Worm (Caenorhabditis elegans) whole organism, L1 larva: Measurements from ENCODE around the gene uncp-18.
A peak's percentile ranks its signal among the peaks of the same experiment; 100 is the strongest.

Source experiments
- C34B4.2 ChIP-seq: sonication (generic microtip); optimal IDR thresholded peaks from 2 replicates; lab custom pipeline; 2017; ENCODE audit warnings: mild to moderate bottlenecking, missing genetic modification characterization, missing compliant biosample characterization
- Y116A8C.19 ChIP-seq: sonication (generic microtip); optimal IDR thresholded peaks from 2 replicates; lab custom pipeline; 2016; ENCODE audit warnings: missing compliant biosample characterization, missing genetic modification characterization, borderline replicate concordance
- alr-1 ChIP-seq: fragments of 200-800 bp; sonication (Bioruptor generic); optimal IDR thresholded peaks from 2 replicates; lab custom pipeline; 2018; ENCODE audit warnings: borderline replicate concordance, mild to moderate bottlenecking, missing genetic modification characterization, missing compliant biosample characterization
- blmp-1 ChIP-seq: fragments of 150-350 bp; optimal IDR thresholded peaks from 2 replicates; lab custom pipeline; 2014; ENCODE audit warnings: missing biosample characterization, missing genetic modification characterization
- ceh-88 ChIP-seq: fragments of 200-800 bp; sonication (Bioruptor generic); IDR thresholded peaks from 2 replicates; pipeline ENCODE4 v1.3.6; 2022; ENCODE audit warnings: missing genetic modification characterization, missing compliant biosample characterization
- ceh-90 ChIP-seq: sonication (generic microtip); optimal IDR thresholded peaks from 2 replicates; lab custom pipeline; 2016; ENCODE audit warnings: missing genetic modification characterization, missing compliant biosample characterization
- ces-1 ChIP-seq: fragments of 150-350 bp; optimal IDR thresholded peaks from 2 replicates; lab custom pipeline; 2014; ENCODE audit warnings: missing biosample characterization, missing genetic modification reagents, missing genetic modification characterization
- dpl-1 ChIP-seq, 3 experiments: fragments of 150-350 bp in 2 of 3; sonication (generic microtip) in 1 of 3; optimal IDR thresholded peaks; 2 replicates each; lab custom pipeline; 2014 to 2017; ENCODE audit warnings: missing biosample characterization in 3 of 3, missing genetic modification characterization in 3 of 3, missing genetic modification reagents in 3 of 3
- efl-1 ChIP-seq, 4 experiments: fragments of 150-350 bp; optimal IDR thresholded peaks in 3 of 4; peaks in 1 of 4; 1 replicate in 1 of 4; 2 replicates in 3 of 4; lab custom pipeline; 2014; ENCODE audit warnings: missing biosample characterization in 2 of 4, missing genetic modification characterization in 2 of 4, missing genetic modification reagents in 2 of 4
- egl-13 ChIP-seq: sonication (generic microtip); optimal IDR thresholded peaks from 2 replicates; lab custom pipeline; 2016; ENCODE audit warnings: missing genotype, missing genetic modification reagents, missing genetic modification characterization, missing compliant biosample characterization
- egl-27 ChIP-seq, 2 experiments: fragments of 150-350 bp in 1 of 2; sonication (generic microtip); optimal IDR thresholded peaks; 3 replicates each; lab custom pipeline; 2017 to 2018; ENCODE audit warnings: missing biosample characterization in 2 of 2, missing genetic modification characterization in 2 of 2, missing genetic modification reagents in 2 of 2
- elt-2 ChIP-seq: sonication (generic microtip); optimal IDR thresholded peaks from 2 replicates; lab custom pipeline; 2016; ENCODE audit warnings: missing genetic modification characterization, mild to moderate bottlenecking, inconsistent platforms, missing compliant biosample characterization, missing genetic modification reagents
- elt-3 ChIP-seq, 6 experiments: fragments of 150-350 bp in 1 of 6; sonication (generic microtip); optimal IDR thresholded peaks; 2 replicates each; lab custom pipeline; 2017 to 2018; ENCODE audit warnings: missing biosample characterization in 6 of 6, missing genetic modification characterization in 6 of 6, inconsistent platforms in 1 of 6
- fkh-10 ChIP-seq: sonication (generic microtip); optimal IDR thresholded peaks from 2 replicates; lab custom pipeline; 2017; ENCODE audit warnings: missing biosample characterization, missing genetic modification reagents, missing genetic modification characterization
- fkh-4 ChIP-seq: sonication (generic microtip); optimal IDR thresholded peaks from 2 replicates; lab custom pipeline; 2016; ENCODE audit warnings: missing compliant biosample characterization, missing genetic modification characterization, borderline replicate concordance
- fkh-8 ChIP-seq: sonication (generic microtip); optimal IDR thresholded peaks from 2 replicates; lab custom pipeline; 2016; ENCODE audit warnings: mild to moderate bottlenecking, missing genetic modification characterization, missing compliant biosample characterization
- fos-1 ChIP-seq: fragments of 150-350 bp; optimal IDR thresholded peaks from 2 replicates; lab custom pipeline; 2014; ENCODE audit warnings: missing biosample characterization, missing genetic modification characterization
- grh-1 ChIP-seq: fragments of 200-800 bp; sonication (Bioruptor generic); IDR thresholded peaks from 2 replicates; pipeline ENCODE4 v1.3.6; 2022; ENCODE audit warnings: missing genetic modification reagents, missing genetic modification characterization, missing compliant biosample characterization
- hlh-4 ChIP-seq: sonication (generic microtip); optimal IDR thresholded peaks from 2 replicates; lab custom pipeline; 2016; ENCODE audit warnings: mild to moderate bottlenecking, missing genetic modification characterization, missing compliant biosample characterization
- hpl-2 ChIP-seq: fragments of 150-350 bp; optimal IDR thresholded peaks from 2 replicates; lab custom pipeline; 2014; ENCODE audit warnings: missing biosample characterization, missing genetic modification reagents, missing genetic modification characterization
- jun-1 ChIP-seq: fragments of 150-350 bp; optimal IDR thresholded peaks from 2 replicates; lab custom pipeline; 2014; ENCODE audit warnings: missing biosample characterization, missing genetic modification reagents, missing genetic modification characterization
- lin-14 ChIP-seq: fragments of 200-800 bp; sonication (Bioruptor generic); optimal IDR thresholded peaks from 2 replicates; lab custom pipeline; 2018; ENCODE audit warnings: mild to moderate bottlenecking, missing genetic modification characterization, moderate library complexity, missing compliant biosample characterization
- lin-15B ChIP-seq: fragments of 150-350 bp; sonication (generic microtip); optimal IDR thresholded peaks from 3 replicates; lab custom pipeline; 2014; ENCODE audit warnings: missing biosample characterization, missing genetic modification characterization
- lin-39 ChIP-seq: fragments of 150-350 bp; optimal IDR thresholded peaks from 2 replicates; lab custom pipeline; 2014; ENCODE audit warnings: missing biosample characterization, missing genetic modification reagents, missing genetic modification characterization
- mab-9 ChIP-seq: fragments of 200-800 bp; sonication (Bioruptor generic); IDR thresholded peaks from 2 replicates; pipeline ENCODE4 v1.3.6; 2022; ENCODE audit warnings: missing genetic modification reagents, missing genetic modification characterization, missing compliant biosample characterization
- mdl-1 ChIP-seq, 2 experiments: fragments of 150-350 bp; optimal IDR thresholded peaks; 2 replicates each; lab custom pipeline; 2014 to 2017; ENCODE audit warnings: missing biosample characterization in 2 of 2, missing genetic modification characterization in 2 of 2, inconsistent platforms in 1 of 2
- mef-2 ChIP-seq: fragments of 150-350 bp; optimal IDR thresholded peaks from 2 replicates; lab custom pipeline; 2014; ENCODE audit warnings: missing biosample characterization, missing genetic modification characterization
- mep-1 ChIP-seq: fragments of 150-350 bp; optimal IDR thresholded peaks from 2 replicates; lab custom pipeline; 2014; ENCODE audit warnings: missing biosample characterization, missing genetic modification characterization
- nhr-11 ChIP-seq: fragments of 150-350 bp; optimal IDR thresholded peaks from 2 replicates; lab custom pipeline; 2014; ENCODE audit warnings: missing biosample characterization, missing genetic modification characterization
- nhr-12 ChIP-seq: sonication (generic microtip); optimal IDR thresholded peaks from 2 replicates; lab custom pipeline; 2017; ENCODE audit warnings: missing biosample characterization, missing genetic modification characterization
- nhr-19 ChIP-seq: fragments of 200-800 bp; sonication (Bioruptor generic); conservative IDR thresholded peaks from 2 replicates; pipeline ENCODE4 v1.3.6; 2022; ENCODE audit warnings: missing genetic modification characterization, missing compliant biosample characterization
- nhr-20 ChIP-seq: sonication (generic microtip); optimal IDR thresholded peaks from 2 replicates; lab custom pipeline; 2016; ENCODE audit warnings: mild to moderate bottlenecking, missing genetic modification characterization, missing compliant biosample characterization
- nhr-237 ChIP-seq: fragments of 150-350 bp; optimal IDR thresholded peaks from 2 replicates; lab custom pipeline; 2014; ENCODE audit warnings: missing biosample characterization, missing genetic modification characterization
- nhr-47 ChIP-seq: sonication (generic microtip); optimal IDR thresholded peaks from 2 replicates; lab custom pipeline; 2016; ENCODE audit warnings: mild to moderate bottlenecking, missing genetic modification characterization, moderate library complexity, missing compliant biosample characterization
- nhr-71 ChIP-seq: sonication (generic microtip); optimal IDR thresholded peaks from 2 replicates; lab custom pipeline; 2016; ENCODE audit warnings: mild to moderate bottlenecking, missing genetic modification characterization, moderate library complexity, missing compliant biosample characterization
- nhr-77 ChIP-seq: fragments of 150-350 bp; optimal IDR thresholded peaks from 2 replicates; lab custom pipeline; 2014; ENCODE audit warnings: missing biosample characterization, missing genetic modification characterization
- nhr-84 ChIP-seq: sonication (generic microtip); optimal IDR thresholded peaks from 2 replicates; lab custom pipeline; 2017; ENCODE audit warnings: missing biosample characterization, missing genetic modification characterization
- nhr-85 ChIP-seq: sonication (generic microtip); peaks from one replicate; lab custom pipeline; 2016; ENCODE audit warnings: missing genetic modification characterization, inconsistent platforms, missing compliant biosample characterization
- nhr-90 ChIP-seq: sonication (generic microtip); optimal IDR thresholded peaks from 2 replicates; lab custom pipeline; 2016; ENCODE audit warnings: mild to moderate bottlenecking, missing genetic modification characterization, missing compliant biosample characterization; ENCODE audit not compliant: poor library complexity
- pag-3 ChIP-seq: sonication (generic microtip); optimal IDR thresholded peaks from 2 replicates; lab custom pipeline; 2017; ENCODE audit warnings: missing genetic modification characterization, mild to moderate bottlenecking, missing compliant biosample characterization, antibody characterized with exemption, borderline replicate concordance; ENCODE audit not compliant: insufficient read depth
- rnt-1 ChIP-seq: sonication (generic microtip); optimal IDR thresholded peaks from 2 replicates; lab custom pipeline; 2016; ENCODE audit warnings: mild to moderate bottlenecking, missing genetic modification characterization, moderate library complexity, missing compliant biosample characterization
- skn-1 ChIP-seq: fragments of 150-350 bp; optimal IDR thresholded peaks from 2 replicates; lab custom pipeline; 2014; ENCODE audit warnings: missing biosample characterization, missing genetic modification characterization
- snpc-4 ChIP-seq: fragments of 150-350 bp; optimal IDR thresholded peaks from 2 replicates; lab custom pipeline; 2014; ENCODE audit warnings: missing biosample characterization, missing genetic modification characterization
- snu-23 ChIP-seq: sonication (generic microtip); optimal IDR thresholded peaks from 2 replicates; lab custom pipeline; 2016; ENCODE audit warnings: missing genetic modification characterization, missing compliant biosample characterization
- sox-4 ChIP-seq: sonication (generic microtip); optimal IDR thresholded peaks from 2 replicates; lab custom pipeline; 2016; ENCODE audit warnings: missing genetic modification characterization, missing compliant biosample characterization
- sptf-1 ChIP-seq: fragments of 150-350 bp; optimal IDR thresholded peaks from 2 replicates; lab custom pipeline; 2014; ENCODE audit warnings: missing biosample characterization, missing genetic modification characterization
- sup-37 ChIP-seq: fragments of 200-800 bp; sonication (Bioruptor generic); optimal IDR thresholded peaks from 2 replicates; lab custom pipeline; 2018; ENCODE audit warnings: mild to moderate bottlenecking, missing genetic modification characterization, missing compliant biosample characterization
- swsn-7 ChIP-seq: sonication (generic microtip); optimal IDR thresholded peaks from 2 replicates; lab custom pipeline; 2016; ENCODE audit warnings: missing genetic modification characterization, missing compliant biosample characterization
- tlp-1 ChIP-seq: fragments of 150-350 bp; optimal IDR thresholded peaks from 2 replicates; lab custom pipeline; 2014; ENCODE audit warnings: missing biosample characterization, missing genetic modification characterization
- unc-30 ChIP-seq: sonication (generic microtip); optimal IDR thresholded peaks from 2 replicates; lab custom pipeline; 2017; ENCODE audit warnings: missing biosample characterization, missing genetic modification characterization
- xbp-1 ChIP-seq: sonication (generic microtip); optimal IDR thresholded peaks from 2 replicates; lab custom pipeline; 2016; ENCODE audit warnings: missing genetic modification characterization, missing compliant biosample characterization
- ztf-4 ChIP-seq: fragments of 150-350 bp; optimal IDR thresholded peaks from 2 replicates; lab custom pipeline; 2014; ENCODE audit warnings: missing biosample characterization, missing genetic modification characterization

Gene uncp-18

ce11 chrIV:410420-410891, 20.1 kb downstream of the uncp-18 start, which contains the start of gene T07A9.12 (continued):
- no peak for TF ChIP-seq mab-9 (GFP tag; lab: Robert Waterston, UW)
- no peak for TF ChIP-seq hpl-2
- peak; percentile 77 for TF ChIP-seq fos-1 (tag; lab: Kevin White, UChicago)
- TF ChIP-seq Y116A8C.19 (tag; lab: Kevin White, UChicago) = peak; percentile 41
- peak; percentile 32 for TF ChIP-seq blmp-1 (tag; lab: Kevin White, UChicago)
- no peak for TF ChIP-seq C34B4.2 (tag; lab: Kevin White, UChicago)
- TF ChIP-seq egl-13 (tag; lab: Kevin White, UChicago) = peak; percentile 54
- no peak for TF ChIP-seq grh-1
- TF ChIP-seq snu-23 (GFP tag; lab: Kevin White, UChicago) = peak; percentile 91
- peak; percentile 63 for TF ChIP-seq jun-1
- TF ChIP-seq egl-27 (tag; optimal IDR thresholded peaks at IDR 0.05; lab: Kevin White, UChicago) = peak in 1 of 2 experiments; percentile 50
- peak; percentile 23 for TF ChIP-seq mef-2 (tag; lab: Kevin White, UChicago)
- TF ChIP-seq nhr-71 = peak; percentile 90
- TF ChIP-seq fkh-10 (GFP tag; lab: Kevin White, UChicago) = peak; percentile 5
- TF ChIP-seq mep-1 (tag; lab: Kevin White, UChicago) = peak; percentile 86
- no peak for TF ChIP-seq sptf-1
- no peak for TF ChIP-seq lin-39 (tag; lab: Kevin White, UChicago)
- TF ChIP-seq ceh-90 (tag; lab: Kevin White, UChicago) = peak; percentile 33
- no peak for TF ChIP-seq elt-3 (tag; optimal IDR thresholded peaks at IDR 0.05; lab: Kevin White, UChicago)
- no peak for TF ChIP-seq tlp-1 (tag; lab: Kevin White, UChicago)
- TF ChIP-seq nhr-237 = peak; percentile 42
- peak; percentile 38 to 42 (median 42) for TF ChIP-seq dpl-1 (GFP tag; optimal IDR thresholded peaks at IDR 0.05; lab: Kevin White, UChicago)
- TF ChIP-seq ceh-88 = no peak; the same call in 1 of the 2 replicates
- TF ChIP-seq alr-1 = no peak
- TF ChIP-seq elt-2 (tag; lab: Kevin White, UChicago) = peak; percentile 66
- TF ChIP-seq ces-1 (GFP tag; lab: Kevin White, UChicago) = no peak
- peak; percentile 17 for TF ChIP-seq lin-15B (tag; lab: Kevin White, UChicago)
- peak; percentile 55 for TF ChIP-seq nhr-77
- no peak for TF ChIP-seq ztf-4 (tag; lab: Kevin White, UChicago)
- TF ChIP-seq nhr-11 (tag; lab: Kevin White, UChicago) = no peak
- TF ChIP-seq unc-30 (tag; lab: Kevin White, UChicago) = no peak
- TF ChIP-seq sup-37 (GFP tag; lab: Kevin White, UChicago) = no peak
- no peak for TF ChIP-seq lin-14 (GFP tag; lab: Kevin White, UChicago)
- TF ChIP-seq swsn-7 (tag; lab: Kevin White, UChicago) = peak; percentile 80
- TF ChIP-seq pag-3 (tag; lab: Kevin White, UChicago) = no peak
- TF ChIP-seq nhr-19 (GFP tag; lab: Robert Waterston, UW) = peak; percentile 73
- peak; percentile 77 for TF ChIP-seq nhr-90 (tag; lab: Kevin White, UChicago)
- peak; percentile 55 for TF ChIP-seq sox-4 (tag; lab: Kevin White, UChicago)
- no peak for TF ChIP-seq hlh-4 (tag; lab: Kevin White, UChicago)
- TF ChIP-seq skn-1 (tag; lab: Kevin White, UChicago) = peak; percentile 44
- TF ChIP-seq nhr-47 (tag; lab: Kevin White, UChicago) = peak; percentile 81
- peak; percentile 83 for TF ChIP-seq fkh-8 (tag; lab: Kevin White, UChicago)
- TF ChIP-seq mdl-1 (tag; optimal IDR thresholded peaks at IDR 0.05; lab: Kevin White, UChicago) = peak in 1 of 2 experiments; percentile 50
- peak; percentile 82 for TF ChIP-seq rnt-1
- TF ChIP-seq efl-1 (optimal IDR thresholded peaks at IDR 0.05; lab: Kevin White, UChicago) = peak; percentile 76 to 84
- peak; percentile 41 to 92 for TF ChIP-seq efl-1 (GFP tag; optimal IDR thresholded peaks at IDR 0.05 in 1 of 2; lab: Kevin White, UChicago)
- TF ChIP-seq nhr-20 (tag; lab: Kevin White, UChicago) = peak; percentile 81
- TF ChIP-seq nhr-84 (tag; lab: Kevin White, UChicago) = no peak
- TF ChIP-seq nhr-85 = peak; percentile 78
- peak; percentile 69 for TF ChIP-seq xbp-1 (tag; lab: Kevin White, UChicago)
- no peak for TF ChIP-seq nhr-12
- TF ChIP-seq snpc-4 (tag; lab: Kevin White, UChicago) = no peak
- TF ChIP-seq fkh-4 = no peak
